Worm (Caenorhabditis elegans) whole organism, L3 larva: Measurements from ENCODE around the gene pfn-3.

Experiments used
- R02D3.7 ChIP-seq: fragments of 150-350 bp; optimal IDR thresholded peaks from 2 replicates; lab custom pipeline; 2014; ENCODE audit warnings: missing biosample characterization, missing genetic modification characterization
- aly-2 ChIP-seq: fragments of 150-350 bp; optimal IDR thresholded peaks from 2 replicates; lab custom pipeline; 2014; ENCODE audit warnings: missing biosample characterization, missing genetic modification characterization
- zag-1 ChIP-seq: fragments of 150-350 bp; optimal IDR thresholded peaks from 2 replicates; lab custom pipeline; 2014; ENCODE audit warnings: missing biosample characterization, missing genetic modification characterization

DNA sequence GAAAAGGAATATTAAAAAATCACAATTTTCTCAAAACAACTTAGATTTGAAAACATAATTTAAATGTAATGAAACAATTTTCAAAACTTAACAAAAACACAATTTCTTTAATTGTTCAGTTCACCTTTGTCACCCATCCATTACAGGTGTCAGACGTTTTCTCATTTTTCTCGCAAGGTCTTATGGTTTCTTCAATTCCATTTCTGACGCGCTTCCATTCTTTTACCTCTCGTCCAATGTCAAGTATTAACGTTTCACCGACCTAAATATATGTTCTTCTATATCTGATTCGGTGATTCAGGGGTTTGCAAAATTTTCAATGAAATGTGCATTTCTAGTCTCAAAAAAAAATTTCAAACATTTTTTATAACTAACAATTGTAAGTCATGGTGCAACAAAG lies 43.0 kb upstream of the pfn-3 start:
- TF ChIP-seq aly-2 (tag; lab: Kevin White, UChicago) (no peak), zag-1 (no peak), R02D3.7 (tag; lab: Kevin White, UChicago) (no peak)
